Fruit fly (Drosophila melanogaster) Kc167 (cell line): ENCODE measurements around the gene CG43051.

Source experiments
- Myc ChIP-seq: fragments of >200 bp; optimal IDR thresholded peaks from 2 replicates; lab custom pipeline; 2017; ENCODE audit warnings: missing external identifiers
- Sin3A ChIP-seq: fragments of >200 bp; optimal IDR thresholded peaks from 2 replicates; lab custom pipeline; 2018; ENCODE audit warnings: missing external identifiers
- h ChIP-seq: fragments of >200 bp; optimal IDR thresholded peaks from 3 replicates; lab custom pipeline; 2018; ENCODE audit warnings: missing external identifiers
- insv ChIP-seq: fragments of >200 bp; optimal IDR thresholded peaks from 3 replicates; lab custom pipeline; 2018; ENCODE audit warnings: missing external identifiers
- psq ChIP-seq: fragments of >200 bp; optimal IDR thresholded peaks from 2 replicates; lab custom pipeline; 2017; ENCODE audit warnings: missing external identifiers
- ttk ChIP-seq: sonication (Bioruptor generic); optimal IDR thresholded peaks from 2 replicates; lab custom pipeline; 2017; ENCODE audit warnings: missing external identifiers

Gene CG43051

DNA sequence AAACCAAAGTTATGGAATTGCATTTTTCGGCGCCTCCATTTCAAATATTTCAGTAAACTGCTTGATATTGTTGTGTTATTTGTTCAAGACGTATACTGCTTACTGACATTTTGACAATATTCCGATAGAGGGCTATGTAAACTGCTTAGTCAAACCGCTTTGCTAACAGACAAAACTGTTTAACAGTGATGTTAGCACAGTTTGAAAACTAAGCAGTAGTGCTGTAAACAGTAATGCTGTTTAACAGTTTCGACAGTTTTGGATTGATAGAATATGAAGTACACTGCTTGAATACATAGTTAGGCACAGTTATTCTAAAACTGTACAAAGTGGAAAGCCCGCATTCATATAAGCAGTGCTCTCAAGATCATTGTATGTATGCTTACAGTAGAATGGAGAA, 12.5 kb downstream of the CG43051 start:
- TF ChIP-seq h (lab: Kevin White, UChicago) (no peak), Myc (lab: Kevin White, UChicago) (no peak), psq (no peak), insv (lab: Kevin White, UChicago) (no peak), Sin3A (lab: Kevin White, UChicago) (no peak), ttk (no peak)

DNA sequence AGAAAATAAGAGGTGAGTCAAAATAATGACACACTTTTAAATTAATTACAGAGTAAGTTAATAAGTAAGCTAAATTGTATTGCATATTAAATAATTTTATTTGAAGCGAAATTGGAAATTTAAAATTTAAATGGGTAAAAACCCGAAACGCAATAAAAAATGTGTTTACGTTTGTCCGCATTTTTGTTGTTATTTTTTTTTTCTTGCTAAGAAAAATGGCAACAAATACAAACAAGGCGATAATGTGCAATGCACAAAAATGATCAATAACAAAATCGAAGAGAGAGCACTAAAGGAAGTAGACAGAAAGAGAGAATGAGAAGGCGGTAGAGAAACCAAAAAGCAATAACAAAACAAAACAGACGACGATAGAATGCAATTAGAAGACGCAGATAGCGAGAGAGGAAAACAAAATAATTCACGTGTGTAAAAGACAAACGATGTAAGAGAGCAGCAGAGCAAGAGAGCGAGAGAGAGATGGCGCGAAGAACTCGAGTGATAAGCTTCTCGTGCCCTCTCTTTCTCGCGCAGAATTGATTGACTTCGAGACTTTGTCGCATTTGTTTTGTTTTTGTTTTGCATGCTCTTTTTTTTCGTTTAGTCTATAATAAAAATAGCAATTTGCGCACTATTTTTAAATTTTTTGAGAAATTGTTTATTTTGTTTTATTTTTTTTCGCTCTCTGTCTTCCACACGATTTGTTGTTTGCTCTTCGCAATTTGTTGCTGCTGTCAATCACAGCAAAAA, 13.2 kb downstream of the CG43051 start:
- TF ChIP-seq ttk (no peak), psq (no peak), insv (lab: Kevin White, UChicago) (no peak), h (lab: Kevin White, UChicago) (no peak), Sin3A (lab: Kevin White, UChicago) (no peak), Myc (lab: Kevin White, UChicago) (no peak)

DNA sequence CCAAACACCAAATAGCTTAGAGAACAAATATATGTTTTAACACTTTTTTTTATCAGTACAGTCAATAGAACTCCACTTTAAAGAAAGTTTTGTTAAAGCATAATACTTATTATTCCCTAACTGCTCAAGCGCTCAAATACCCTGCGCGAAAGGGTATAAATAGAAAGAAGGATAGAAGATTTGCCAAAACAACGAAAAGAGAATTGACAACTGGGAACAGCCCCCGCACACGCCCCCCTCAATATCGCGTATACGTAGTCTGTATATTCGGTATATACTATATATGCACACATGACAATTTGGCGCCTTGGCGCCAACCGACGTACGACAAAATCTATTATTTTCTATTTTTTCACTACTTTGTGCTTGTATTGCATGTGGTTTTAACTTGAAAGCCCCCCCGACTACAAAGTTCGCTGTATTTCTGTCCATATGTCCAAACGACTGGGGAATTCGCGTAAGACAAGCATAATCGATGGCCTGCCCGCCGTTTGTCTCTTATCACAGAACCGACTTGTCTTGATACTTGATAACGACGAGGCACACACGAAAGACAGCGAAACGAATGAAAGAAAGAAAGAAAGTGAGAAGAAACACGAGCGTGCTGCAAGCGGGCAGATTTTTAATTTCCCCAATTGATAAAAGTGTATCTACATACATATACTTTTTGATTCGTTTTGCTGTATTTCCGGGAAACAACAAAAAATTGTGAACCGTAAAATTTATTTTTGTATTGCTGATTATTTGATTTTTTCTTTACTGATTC, 14.0 kb downstream of the CG43051 start:
- no peak for TF ChIP-seq ttk
- no peak for TF ChIP-seq insv (lab: Kevin White, UChicago)
- TF ChIP-seq Sin3A (lab: Kevin White, UChicago), result no peak
- no peak for TF ChIP-seq Myc (lab: Kevin White, UChicago)
- no peak for TF ChIP-seq psq
- no peak for TF ChIP-seq h (lab: Kevin White, UChicago)

DNA sequence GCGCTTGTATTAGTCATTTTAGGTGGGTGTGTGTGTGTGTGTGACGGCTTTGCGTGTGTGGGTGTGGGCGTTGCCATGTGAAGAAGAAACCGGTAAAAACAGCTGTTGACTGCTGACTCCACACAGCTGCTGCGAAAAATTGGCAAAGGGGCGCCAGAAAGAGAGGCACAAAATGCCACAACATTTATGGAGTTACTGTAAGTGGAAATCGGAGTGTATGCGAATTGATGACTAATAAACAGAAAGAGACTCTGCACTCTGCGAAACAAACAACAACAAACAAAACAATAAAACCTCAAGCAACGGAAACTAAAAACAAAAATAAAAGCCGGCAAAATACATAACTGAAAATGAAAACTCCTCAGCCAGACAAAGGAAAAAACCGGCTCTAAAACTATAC, 16.4 kb downstream of the CG43051 start:
- TF ChIP-seq Myc (lab: Kevin White, UChicago), result no peak
- no peak for TF ChIP-seq h (lab: Kevin White, UChicago)
- no peak for TF ChIP-seq Sin3A (lab: Kevin White, UChicago)
- no peak for TF ChIP-seq insv (lab: Kevin White, UChicago)
- no peak for TF ChIP-seq psq
- TF ChIP-seq ttk, result no peak

DNA sequence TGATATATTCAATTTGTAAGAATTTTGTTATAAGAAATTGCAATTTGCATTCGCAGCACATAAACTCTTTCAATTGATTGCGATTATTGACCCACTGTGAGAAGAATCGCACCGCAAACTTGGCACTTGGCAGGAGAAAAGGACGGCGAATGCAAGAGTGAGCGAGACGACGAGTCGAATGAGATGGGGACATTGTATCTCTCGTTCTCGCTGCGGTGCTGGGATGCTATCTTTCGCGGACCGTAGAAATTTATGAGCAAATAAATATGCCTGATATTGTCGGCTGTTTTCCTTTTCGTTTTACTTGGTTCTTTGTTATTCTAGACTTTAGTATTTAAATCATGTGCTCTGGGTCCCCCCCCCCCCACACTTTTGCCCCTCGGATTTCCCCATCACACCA, 19.9 kb downstream of the CG43051 start:
- TF ChIP-seq psq (no peak), insv (lab: Kevin White, UChicago) (no peak), ttk (no peak), h (lab: Kevin White, UChicago) (no peak), Myc (lab: Kevin White, UChicago) (no peak), Sin3A (lab: Kevin White, UChicago) (no peak)

DNA sequence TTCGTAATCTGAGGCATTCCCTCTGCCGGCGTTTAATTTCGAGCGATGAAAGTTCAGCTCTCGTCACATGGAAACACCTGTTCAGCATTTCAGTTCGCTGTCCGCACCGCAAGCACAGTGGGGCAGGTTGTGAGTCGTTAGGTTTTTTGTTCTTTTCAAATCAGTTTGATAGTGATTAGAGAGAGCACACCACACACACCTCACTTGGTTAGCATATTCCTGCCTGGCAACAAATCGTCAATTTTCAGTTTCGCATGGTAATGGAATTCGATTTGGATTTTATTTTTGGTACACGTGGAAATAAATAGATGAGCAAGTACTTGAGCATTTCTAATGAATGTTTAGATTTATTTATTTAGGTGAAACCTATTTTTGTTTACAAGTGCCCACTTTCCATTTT, 20.6 kb downstream of the CG43051 start:
- no peak for TF ChIP-seq ttk
- TF ChIP-seq psq, result no peak
- TF ChIP-seq Sin3A (lab: Kevin White, UChicago), result no peak
- TF ChIP-seq h (lab: Kevin White, UChicago), result no peak
- no peak for TF ChIP-seq insv (lab: Kevin White, UChicago)
- TF ChIP-seq Myc (lab: Kevin White, UChicago), result no peak

DNA sequence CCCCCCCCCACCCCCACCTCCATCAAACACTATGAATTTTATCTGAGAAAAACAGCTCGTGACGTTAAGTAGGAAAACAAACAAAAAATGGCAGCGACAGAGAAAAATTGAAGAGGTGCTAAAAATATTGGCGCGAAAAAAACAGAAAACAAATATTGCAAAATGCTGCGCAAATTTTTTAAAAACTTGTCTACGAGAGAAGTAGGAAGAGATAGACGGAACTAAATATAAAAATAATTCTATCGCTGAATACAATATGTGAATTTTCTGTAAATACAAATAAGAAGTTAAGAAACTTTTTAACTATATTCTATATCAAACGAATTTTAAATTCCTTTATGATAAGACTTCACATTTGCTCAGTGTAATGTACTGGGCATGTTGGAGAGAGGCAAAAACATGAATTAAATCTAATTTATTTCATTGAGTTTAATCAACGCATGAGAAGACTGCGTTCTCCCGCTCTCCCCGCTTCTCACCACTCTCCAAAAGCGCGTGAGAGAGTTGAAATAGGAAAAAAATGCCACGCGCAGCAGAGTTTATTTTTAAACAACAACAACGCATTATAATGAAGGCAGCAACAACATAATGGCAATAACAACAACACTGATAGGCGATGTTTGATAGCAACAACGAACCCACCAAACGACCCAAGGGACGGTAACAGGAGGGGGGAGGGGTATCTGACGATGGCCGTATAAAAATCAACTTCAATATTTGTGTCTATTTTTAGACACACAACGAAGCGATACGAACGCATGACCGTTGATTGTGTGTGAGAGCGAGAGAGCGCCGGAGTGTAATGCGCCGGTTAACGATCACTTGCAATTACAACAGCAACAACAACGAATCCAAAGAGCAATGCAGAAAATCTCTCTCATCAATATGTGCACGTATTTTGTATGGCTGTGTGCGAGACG, 21.6 kb downstream of the CG43051 start:
- TF ChIP-seq insv (lab: Kevin White, UChicago) (no peak), Myc (lab: Kevin White, UChicago) (no peak), h (lab: Kevin White, UChicago) (no peak), ttk (no peak), psq (no peak), Sin3A (lab: Kevin White, UChicago) (no peak)

DNA sequence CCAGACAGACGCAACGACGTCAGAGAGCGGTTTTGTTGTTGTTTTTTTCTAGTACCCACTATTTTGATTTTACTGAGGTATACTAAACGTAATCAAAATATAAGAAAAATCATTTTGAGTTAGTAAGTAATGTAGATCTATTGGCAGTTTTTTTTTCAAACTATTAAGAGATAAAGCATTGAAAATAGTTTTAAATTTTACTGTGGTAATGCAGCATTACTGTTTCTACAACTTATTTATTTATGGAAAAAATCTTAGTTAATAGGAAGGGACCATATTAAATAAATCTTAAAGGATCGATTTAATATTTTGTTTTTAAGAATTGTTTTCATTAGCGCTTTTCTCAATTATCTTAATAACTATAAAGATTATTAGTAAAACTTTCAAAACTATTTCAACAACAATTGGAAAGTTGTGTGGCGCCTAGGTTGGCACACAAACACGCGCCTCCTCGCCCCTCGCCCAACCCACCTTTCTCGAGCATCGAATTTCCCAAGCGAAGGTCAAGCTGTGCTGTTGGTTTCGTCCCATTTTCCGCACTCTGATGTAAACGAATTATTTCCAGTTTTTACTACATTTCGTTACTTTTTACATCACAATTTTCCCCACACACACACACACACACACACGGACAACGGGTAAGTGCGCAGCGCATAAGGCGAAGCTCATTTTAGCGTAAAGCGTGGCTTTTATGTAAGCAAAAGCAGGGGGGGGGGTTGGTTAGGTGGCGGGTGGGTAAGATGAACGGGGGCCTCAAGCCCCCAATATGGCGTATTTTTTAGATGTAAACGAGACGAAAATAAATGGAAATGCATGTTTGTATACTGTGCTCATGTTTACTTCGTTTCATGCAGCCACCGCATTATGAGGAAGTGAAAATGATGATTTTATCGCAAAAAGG, 22.5 kb downstream of the CG43051 start:
- TF ChIP-seq psq, result no peak
- no peak for TF ChIP-seq ttk
- TF ChIP-seq Myc (lab: Kevin White, UChicago), result no peak
- no peak for TF ChIP-seq insv (lab: Kevin White, UChicago)
- no peak for TF ChIP-seq Sin3A (lab: Kevin White, UChicago)

DNA sequence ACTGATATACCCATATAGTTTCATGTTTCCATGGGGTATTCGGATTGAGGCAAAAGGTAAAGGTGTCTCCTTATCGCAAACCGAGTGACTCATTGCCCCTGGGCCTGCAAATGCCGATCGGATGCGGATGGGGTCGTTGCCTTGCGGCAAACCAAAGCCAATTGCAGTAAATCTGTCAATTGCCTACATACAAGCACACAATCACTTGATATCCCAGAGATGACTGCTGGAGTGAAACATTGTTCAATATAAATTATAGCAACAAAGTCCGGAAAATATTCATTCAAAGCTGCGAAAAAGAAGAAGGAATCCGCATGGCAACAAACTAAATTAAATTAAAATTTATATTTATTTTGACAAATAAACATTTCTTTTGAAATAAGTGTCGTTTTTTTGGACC, 24.9 kb downstream of the CG43051 start:
- TF ChIP-seq ttk, result no peak
- TF ChIP-seq Myc (lab: Kevin White, UChicago), result no peak
- TF ChIP-seq h (lab: Kevin White, UChicago), result no peak
- TF ChIP-seq insv (lab: Kevin White, UChicago), result no peak
- TF ChIP-seq Sin3A (lab: Kevin White, UChicago), result no peak
- no peak for TF ChIP-seq psq

DNA sequence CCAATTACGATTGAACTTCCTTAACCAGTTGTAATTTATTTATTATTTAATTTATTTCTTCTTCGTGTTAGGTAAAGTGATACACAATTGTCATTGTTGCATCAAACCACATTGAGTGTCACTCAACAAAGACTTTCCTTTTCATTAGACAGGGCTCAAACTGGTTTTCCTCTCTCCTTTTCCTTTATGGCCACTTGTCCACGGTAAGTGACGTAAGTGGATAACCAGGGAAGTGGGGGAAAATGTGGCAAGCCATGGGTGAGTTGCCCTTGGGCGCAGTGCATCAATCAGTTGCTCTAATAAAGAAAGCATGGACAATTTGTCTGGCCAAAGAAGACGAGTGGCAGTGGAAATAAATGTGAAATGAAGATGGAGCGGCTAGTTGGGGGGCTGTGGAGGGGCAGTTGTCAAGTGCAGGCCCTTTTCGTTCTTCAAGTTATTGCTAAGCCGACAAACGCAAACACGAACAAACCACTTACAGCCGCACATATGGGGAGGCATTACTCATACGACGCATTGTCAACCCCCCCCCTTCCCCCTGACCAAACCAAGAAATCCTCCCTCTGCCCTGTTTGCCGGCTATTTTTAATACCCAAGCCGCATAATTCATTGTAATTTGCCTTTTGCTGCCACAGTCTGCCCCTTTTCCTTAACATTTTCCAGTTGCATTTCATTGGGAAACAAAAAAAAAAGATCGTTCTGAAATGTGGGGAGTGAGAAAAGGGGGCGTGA, 26.1 kb downstream of the CG43051 start:
- TF ChIP-seq Myc (lab: Kevin White, UChicago), result no peak
- no peak for TF ChIP-seq ttk
- no peak for TF ChIP-seq h (lab: Kevin White, UChicago)
- no peak for TF ChIP-seq psq
- TF ChIP-seq Sin3A (lab: Kevin White, UChicago), result no peak
- TF ChIP-seq insv (lab: Kevin White, UChicago), result no peak
